Fruit fly (Drosophila melanogaster): ENCODE measurements around the gene RFeSP.
A peak's percentile ranks its signal among the peaks of the same experiment; 100 is the strongest.

RFeSP gene

DNA sequence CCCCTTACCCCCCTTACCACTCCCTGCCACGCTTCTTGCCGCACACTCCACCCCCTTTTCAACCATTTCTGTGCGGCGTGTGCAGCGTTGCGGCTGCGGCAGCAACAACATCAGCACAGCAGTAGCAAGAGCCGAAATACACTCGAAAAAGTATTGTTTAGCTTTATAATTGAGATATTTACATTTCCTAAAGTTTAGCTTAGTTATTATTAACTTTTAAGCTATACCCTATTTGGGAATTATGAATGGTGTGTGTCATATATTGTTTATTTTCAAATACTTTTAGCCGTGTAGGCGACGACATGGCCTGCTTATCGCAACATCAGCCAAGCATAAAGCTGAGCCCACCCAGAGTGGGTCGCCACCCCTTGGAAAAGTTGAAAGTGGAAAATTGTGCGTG is 1.8 kb upstream of the RFeSP start (continued):
- TF ChIP-seq Hand (GFP tag; optimal IDR thresholded peaks at IDR 0.05) (peak; percentile 66), ems (GFP tag; optimal IDR thresholded peaks at IDR 0.05) (peak; percentile 40), Ets65A (GFP tag) (peak; percentile 88), jing (GFP tag; optimal IDR thresholded peaks at IDR 0.05) (peak; percentile 51), pum (GFP tag; optimal IDR thresholded peaks at IDR 0.05) (peak; percentile 32), hb (GFP tag; IDR thresholded peaks at IDR 0.05; ENCODE audit: partially characterized antibody) (no peak), Fer3 (tag; optimal IDR thresholded peaks at IDR 0.05) (peak; percentile 63), CHES-1-like (GFP tag; optimal IDR thresholded peaks at IDR 0.05) (peak; percentile 17), Atf6 (GFP tag; IDR thresholded peaks at IDR 0.05) (peak; percentile 63), D19A (tag; optimal IDR thresholded peaks at IDR 0.05) (peak; percentile 66), CG12299 (tag; optimal IDR thresholded peaks at IDR 0.05) (peak; percentile 49), CG14014 (GFP tag; IDR thresholded peaks at IDR 0.05) (peak; percentile 62), CG3407 (GFP tag; optimal IDR thresholded peaks at IDR 0.05) (peak; percentile 45), Six4 (GFP tag; optimal IDR thresholded peaks at IDR 0.05) (peak; percentile 36), nom (GFP tag; optimal IDR thresholded peaks at IDR 0.05) (no peak), CG1602 (GFP tag; optimal IDR thresholded peaks at IDR 0.05) (peak; percentile 35), pros (GFP tag; optimal IDR thresholded peaks at IDR 0.05) (peak; percentile 39), gcm2 (GFP tag; optimal IDR thresholded peaks at IDR 0.05) (no peak), CG11504 (tag; optimal IDR thresholded peaks at IDR 0.05) (peak; percentile 82), HLH3B (GFP tag; IDR thresholded peaks at IDR 0.05) (peak; percentile 80), Bdp1 (GFP tag; optimal IDR thresholded peaks at IDR 0.05) (peak; percentile 16), exex (tag; optimal IDR thresholded peaks at IDR 0.05) (peak; percentile 17), oc (tag; optimal IDR thresholded peaks at IDR 0.05) (peak; percentile 69), CG6689 (GFP tag; IDR thresholded peaks at IDR 0.05) (peak; percentile 75), btn (GFP tag; optimal IDR thresholded peaks at IDR 0.05) (peak; percentile 53), slbo (GFP tag; IDR thresholded peaks at IDR 0.05) (peak; percentile 71), CG16815 (GFP tag; optimal IDR thresholded peaks at IDR 0.05) (peak; percentile 7), sens (GFP tag) (peak; percentile 94), mam (GFP tag; optimal IDR thresholded peaks at IDR 0.05) (peak; percentile 21), row (GFP tag; IDR thresholded peaks at IDR 0.05) (peak; percentile 81), CG12659 (GFP tag; optimal IDR thresholded peaks at IDR 0.05) (peak; percentile 67), CG17612 (GFP tag; IDR thresholded peaks at IDR 0.05) (no peak), H2.0 (GFP tag; IDR thresholded peaks at IDR 0.05) (peak; percentile 52; the same call in 1 of the 2 replicates), CG10366 (GFP tag; IDR thresholded peaks at IDR 0.05) (peak; percentile 54), CG4360 (GFP tag; IDR thresholded peaks at IDR 0.05) (peak; percentile 68), aop (GFP tag; IDR thresholded peaks at IDR 0.05) (no peak), CG10462 (GFP tag; optimal IDR thresholded peaks at IDR 0.05) (peak; percentile 5), gro (GFP tag; optimal IDR thresholded peaks at IDR 0.05) (peak; percentile 41), CG12155 (GFP tag; optimal IDR thresholded peaks at IDR 0.05) (peak; percentile 41), dmrt99B (tag; optimal IDR thresholded peaks at IDR 0.05) (peak; percentile 79), ci (GFP tag; IDR thresholded peaks at IDR 0.05) (peak; percentile 82), onecut (GFP tag; IDR thresholded peaks at IDR 0.05) (peak; percentile 55), pho (GFP tag; optimal IDR thresholded peaks at IDR 0.05) (peak; percentile 40), CG5953 (GFP tag; IDR thresholded peaks at IDR 0.05) (no peak; the same call in 1 of the 2 replicates), lab (GFP tag; optimal IDR thresholded peaks at IDR 0.05) (peak; percentile 89), Bteb2 (GFP tag; optimal IDR thresholded peaks at IDR 0.05) (peak; percentile 9), CG17829 (tag; optimal IDR thresholded peaks at IDR 0.05) (peak; percentile 52), bsh (GFP tag; optimal IDR thresholded peaks at IDR 0.05) (peak in 1 of 2 experiments; percentile 79), lmd (GFP tag; IDR thresholded peaks at IDR 0.05) (peak; percentile 74), CG13424 (tag; optimal IDR thresholded peaks at IDR 0.05) (peak; percentile 63), ash1 (GFP tag; optimal IDR thresholded peaks at IDR 0.05) (no peak), Gsc (GFP tag; IDR thresholded peaks at IDR 0.05) (0 out of 2 replicates have a peak, but pooled peaks have one; percentile 18)

Measured in whole organism, embryonic.